Worm (Caenorhabditis elegans) whole organism, L4 larva: Measurements from ENCODE around the gene sra-6.

Experiments used
- D1046.2 ChIP-seq: fragments of 200-800 bp; sonication (Bioruptor generic); IDR thresholded peaks from 2 replicates; pipeline ENCODE4 v1.3.6; 2022; ENCODE audit warnings: missing genetic modification characterization, missing compliant biosample characterization
- F37D6.2 ChIP-seq: sonication (generic microtip); optimal IDR thresholded peaks from 2 replicates; lab custom pipeline; 2016; ENCODE audit warnings: mild to moderate bottlenecking, missing genetic modification characterization, missing compliant biosample characterization
- F44E2.7 ChIP-seq: fragments of 200-800 bp; sonication (Bioruptor generic); IDR thresholded peaks from 2 replicates; pipeline ENCODE4 v2.1.2; 2022; ENCODE audit warnings: missing genetic modification characterization, missing compliant biosample characterization
- F49E8.2 ChIP-seq: sonication (generic microtip); optimal IDR thresholded peaks from 2 replicates; lab custom pipeline; 2016; ENCODE audit warnings: missing compliant biosample characterization, mild to moderate bottlenecking, missing genetic modification characterization, borderline replicate concordance
- T20F7.1 ChIP-seq: fragments of 200-800 bp; sonication (Bioruptor generic); optimal IDR thresholded peaks from 2 replicates; lab custom pipeline; 2018; ENCODE audit warnings: mild to moderate bottlenecking, missing genetic modification characterization, missing compliant biosample characterization
- Y105C5A.15 ChIP-seq: fragments of 200-800 bp; sonication (Bioruptor generic); IDR thresholded peaks from 2 replicates; pipeline ENCODE4 v1.3.6; 2022; ENCODE audit warnings: missing genetic modification characterization, missing compliant biosample characterization
- Y5F2A.4 ChIP-seq: fragments of 200-800 bp; sonication (Bioruptor generic); optimal IDR thresholded peaks from 2 replicates; lab custom pipeline; 2018; ENCODE audit warnings: mild to moderate bottlenecking, missing genetic modification characterization, missing compliant biosample characterization
- ZK337.2 ChIP-seq: fragments of 200-800 bp; sonication (Bioruptor generic); IDR thresholded peaks from 2 replicates; pipeline ENCODE4 v1.3.6; 2022; ENCODE audit warnings: missing genetic modification reagents, missing genetic modification characterization, missing compliant biosample characterization
- aha-1 ChIP-seq: fragments of 150-350 bp; peaks from one replicate; lab custom pipeline; 2014; ENCODE audit warnings: missing biosample characterization, missing genetic modification characterization
- aly-2 ChIP-seq: sonication (generic microtip); optimal IDR thresholded peaks from 2 replicates; lab custom pipeline; 2018; ENCODE audit warnings: missing biosample characterization, missing genetic modification characterization
- ceh-20 ChIP-seq: fragments of 200-800 bp; sonication (Bioruptor generic); IDR thresholded peaks from 2 replicates; pipeline ENCODE4 v1.3.6; 2022; ENCODE audit warnings: missing genetic modification reagents, missing genetic modification characterization, missing compliant biosample characterization
- ceh-82 ChIP-seq: sonication (generic microtip); optimal IDR thresholded peaks from 2 replicates; lab custom pipeline; 2017; ENCODE audit warnings: missing biosample characterization, missing genetic modification characterization
- ctbp-1 ChIP-seq: fragments of 200-800 bp; sonication (Bioruptor generic); IDR thresholded peaks from 2 replicates; pipeline ENCODE4 v1.3.6; 2022; ENCODE audit warnings: missing genetic modification reagents, missing genetic modification characterization, missing compliant biosample characterization
- daf-19 ChIP-seq: fragments of 200-800 bp; sonication (Bioruptor generic); conservative IDR thresholded peaks from 2 replicates; pipeline ENCODE4 v1.3.6; 2022; ENCODE audit warnings: missing genetic modification characterization, missing compliant biosample characterization
- dmd-6 ChIP-seq: fragments of 200-800 bp; sonication (Bioruptor generic); IDR thresholded peaks from 2 replicates; pipeline ENCODE4 v1.3.6; 2022; ENCODE audit warnings: missing genetic modification reagents, missing genetic modification characterization, missing compliant biosample characterization
- dmd-9 ChIP-seq: fragments of 200-800 bp; sonication (Bioruptor generic); IDR thresholded peaks from 2 replicates; pipeline ENCODE4 v1.3.6; 2022; ENCODE audit warnings: missing genetic modification reagents, missing genetic modification characterization, missing compliant biosample characterization
- dpl-1 ChIP-seq: fragments of 150-350 bp; optimal IDR thresholded peaks from 2 replicates; lab custom pipeline; 2014; ENCODE audit warnings: missing biosample characterization, missing genetic modification reagents, missing genetic modification characterization
- dve-1 ChIP-seq: sonication (generic microtip); optimal IDR thresholded peaks from 2 replicates; lab custom pipeline; 2017; ENCODE audit warnings: antibody characterized with exemption, mild to moderate bottlenecking, missing genetic modification characterization, missing compliant biosample characterization; ENCODE audit not compliant: insufficient read depth
- fos-1 ChIP-seq: fragments of 150-350 bp; optimal IDR thresholded peaks from 2 replicates; lab custom pipeline; 2014; ENCODE audit warnings: missing biosample characterization, missing genetic modification characterization
- hlh-11 ChIP-seq: fragments of 200-800 bp; sonication (Bioruptor generic); optimal IDR thresholded peaks from 2 replicates; lab custom pipeline; 2018; ENCODE audit warnings: mild to moderate bottlenecking, missing genetic modification characterization, missing compliant biosample characterization
- hlh-30 ChIP-seq: sonication (generic microtip); optimal IDR thresholded peaks from 2 replicates; lab custom pipeline; 2017; ENCODE audit warnings: antibody characterized with exemption, mild to moderate bottlenecking, missing genetic modification characterization, missing compliant biosample characterization; ENCODE audit not compliant: insufficient read depth
- hmg-1.1 ChIP-seq: fragments of 200-800 bp; sonication (Bioruptor generic); IDR thresholded peaks from 2 replicates; pipeline ENCODE4 v1.3.6; 2022; ENCODE audit warnings: missing genetic modification reagents, missing genetic modification characterization, missing compliant biosample characterization
- jun-1 ChIP-seq: fragments of 150-350 bp; optimal IDR thresholded peaks from 2 replicates; lab custom pipeline; 2014; ENCODE audit warnings: missing biosample characterization, missing genetic modification reagents, missing genetic modification characterization
- lim-7 ChIP-seq: fragments of 200-800 bp; sonication (Bioruptor generic); IDR thresholded peaks from 2 replicates; pipeline ENCODE4 v1.3.6; 2022; ENCODE audit warnings: missing genetic modification characterization, missing compliant biosample characterization
- lin-29 ChIP-seq: fragments of 200-800 bp; sonication (Bioruptor generic); IDR thresholded peaks from 2 replicates; pipeline ENCODE4 v1.3.6; 2022; ENCODE audit warnings: missing genetic modification reagents, missing genetic modification characterization, missing compliant biosample characterization
- lir-3 ChIP-seq: sonication (generic microtip); optimal IDR thresholded peaks from 2 replicates; lab custom pipeline; 2016; ENCODE audit warnings: mild to moderate bottlenecking, missing genetic modification characterization, missing compliant biosample characterization
- lsy-2 ChIP-seq, 2 experiments: fragments of 150-350 bp in 1 of 2; sonication (generic microtip) in 1 of 2; optimal IDR thresholded peaks; 2 replicates each; lab custom pipeline; 2014 to 2017; ENCODE audit warnings: missing biosample characterization in 2 of 2, missing genetic modification characterization in 2 of 2
- madf-9 ChIP-seq: fragments of 200-800 bp; sonication (Bioruptor generic); conservative IDR thresholded peaks from 2 replicates; pipeline ENCODE4 v1.3.6; 2022; ENCODE audit warnings: missing genetic modification reagents, missing genetic modification characterization, missing compliant biosample characterization
- mdt-29 ChIP-seq: fragments of 200-800 bp; sonication (Bioruptor generic); IDR thresholded peaks from 2 replicates; pipeline ENCODE4 v1.3.6; 2022; ENCODE audit warnings: missing genetic modification reagents, missing genetic modification characterization, missing compliant biosample characterization
- mes-2 ChIP-seq: sonication (generic microtip); optimal IDR thresholded peaks from 2 replicates; lab custom pipeline; 2016; ENCODE audit warnings: missing genotype, mild to moderate bottlenecking, missing genetic modification characterization, missing compliant biosample characterization; ENCODE audit not compliant: poor library complexity, severe bottlenecking
- nhr-102 ChIP-seq: sonication (generic microtip); optimal IDR thresholded peaks from 2 replicates; lab custom pipeline; 2016; ENCODE audit warnings: mild to moderate bottlenecking, missing genetic modification characterization, moderate library complexity, missing compliant biosample characterization
- nhr-11 ChIP-seq: fragments of 150-350 bp; optimal IDR thresholded peaks from 2 replicates; lab custom pipeline; 2014; ENCODE audit warnings: missing biosample characterization, missing genetic modification characterization
- nhr-237 ChIP-seq: sonication (generic microtip); optimal IDR thresholded peaks from 2 replicates; lab custom pipeline; 2017; ENCODE audit warnings: missing biosample characterization, missing genetic modification characterization
- nhr-28 ChIP-seq: fragments of 150-350 bp; optimal IDR thresholded peaks from 2 replicates; lab custom pipeline; 2014; ENCODE audit warnings: missing biosample characterization, missing genetic modification characterization
- nhr-41 ChIP-seq: fragments of 200-800 bp; sonication (Bioruptor generic); IDR thresholded peaks from 2 replicates; pipeline ENCODE4 v1.3.6; 2022; ENCODE audit warnings: missing genetic modification reagents, missing genetic modification characterization, missing compliant biosample characterization
- nhr-48 ChIP-seq: sonication (generic microtip); optimal IDR thresholded peaks from 2 replicates; lab custom pipeline; 2016; ENCODE audit warnings: mild to moderate bottlenecking, missing genetic modification characterization, missing compliant biosample characterization
- rbr-2 ChIP-seq: sonication (generic microtip); optimal IDR thresholded peaks from 2 replicates; lab custom pipeline; 2016; ENCODE audit warnings: missing genotype, missing genetic modification characterization, missing compliant biosample characterization
- saeg-2 ChIP-seq: fragments of 200-800 bp; sonication (Bioruptor generic); IDR thresholded peaks from 2 replicates; pipeline ENCODE4 v1.3.6; 2022; ENCODE audit warnings: missing genetic modification reagents, missing genetic modification characterization, missing compliant biosample characterization
- set-16 ChIP-seq: fragments of 200-800 bp; sonication (Bioruptor generic); IDR thresholded peaks from 2 replicates; pipeline ENCODE4 v1.3.6; 2022; ENCODE audit warnings: missing genetic modification reagents, missing genetic modification characterization, missing compliant biosample characterization
- spr-1 ChIP-seq: sonication (generic microtip); optimal IDR thresholded peaks from 2 replicates; lab custom pipeline; 2016; ENCODE audit warnings: mild to moderate bottlenecking, missing genetic modification characterization, missing compliant biosample characterization
- unc-39 ChIP-seq: sonication (generic microtip); optimal IDR thresholded peaks from 2 replicates; lab custom pipeline; 2017; ENCODE audit warnings: missing biosample characterization, missing genetic modification characterization
- unc-62 ChIP-seq, 3 experiments: fragments of 150-350 bp in 1 of 3; sonication (generic microtip); optimal IDR thresholded peaks in 2 of 3; peaks in 1 of 3; 1 replicate in 1 of 3; 2 replicates in 2 of 3; lab custom pipeline; 2014 to 2017; ENCODE audit warnings: missing biosample characterization in 3 of 3, missing genetic modification characterization in 3 of 3, missing genetic modification reagents in 3 of 3, missing genotype in 1 of 3
- zip-2 ChIP-seq: fragments of 150-350 bp; optimal IDR thresholded peaks from 2 replicates; lab custom pipeline; 2014; ENCODE audit warnings: missing biosample characterization, missing genetic modification characterization
- ztf-7 ChIP-seq: fragments of 150-350 bp; optimal IDR thresholded peaks from 2 replicates; lab custom pipeline; 2014; ENCODE audit warnings: missing biosample characterization, missing genetic modification characterization

sra-6 gene

DNA sequence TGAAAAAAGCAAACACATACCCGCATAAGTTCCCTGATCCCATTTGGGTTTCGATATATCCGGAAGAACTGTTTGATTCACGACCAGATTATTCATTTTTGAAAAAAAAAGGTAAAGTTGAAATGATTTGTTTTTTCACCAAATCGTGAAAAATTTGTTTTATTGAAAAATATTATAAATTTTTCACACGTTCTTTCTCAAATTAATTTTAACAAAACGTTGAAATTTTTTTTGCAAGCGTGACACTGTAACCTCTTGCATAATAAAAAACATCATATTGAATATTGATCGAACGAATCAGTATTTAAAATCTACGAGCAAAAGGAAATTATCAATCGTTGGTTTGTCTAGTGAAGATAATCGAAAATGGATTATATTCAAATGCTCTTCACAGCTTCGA is 31.8 kb downstream of the sra-6 start, which contains the start of the genes sfxn-1.1 and AH6.3:
TSS of gene sfxn-1.1 (minus strand) at position 101 of the 400 bp plus-strand sequence.
TSS of gene AH6.3 (plus strand) at position 275 of the 400 bp plus-strand sequence.
- TF ChIP-seq madf-9 (no peak), set-16 (GFP tag; lab: Robert Waterston, UW) (no peak)

DNA sequence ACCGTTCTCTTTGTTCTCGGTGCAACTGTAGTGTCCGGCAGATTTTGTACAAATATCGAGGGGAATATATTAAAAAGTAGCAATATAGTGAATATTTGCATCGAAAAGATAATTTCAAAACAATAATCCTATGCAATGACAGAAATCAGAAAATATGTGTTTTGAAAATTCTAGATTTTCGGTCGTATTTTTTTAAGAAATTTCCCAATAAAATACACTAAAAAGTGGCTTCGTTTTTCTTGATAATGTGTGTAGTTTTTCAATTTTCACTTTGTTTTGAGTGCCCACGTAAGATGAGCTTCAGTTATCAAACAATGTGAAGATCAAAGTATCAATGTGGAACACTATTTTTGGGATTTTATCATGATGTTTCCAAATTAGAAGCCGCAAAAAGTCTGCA is 33.8 kb downstream of the sra-6 start, which contains the start of gene gcy-1:
TSS of gene gcy-1 (minus strand) at position 101 of the 400 bp plus-strand sequence.
- TF ChIP-seq nhr-41 (GFP tag; lab: Robert Waterston, UW), result no peak
- TF ChIP-seq set-16 (GFP tag; lab: Robert Waterston, UW), result no peak
- no peak for TF ChIP-seq nhr-237 (tag; lab: Kevin White, UChicago)
- no peak for TF ChIP-seq nhr-28 (tag; lab: Kevin White, UChicago)
- TF ChIP-seq nhr-102 (tag; lab: Kevin White, UChicago), result no peak
- no peak for TF ChIP-seq ctbp-1 (GFP tag; lab: Robert Waterston, UW)
- TF ChIP-seq madf-9, result no peak
- TF ChIP-seq dve-1 (tag; lab: Kevin White, UChicago), result no peak
- no peak for TF ChIP-seq ztf-7 (tag; lab: Kevin White, UChicago)
- TF ChIP-seq D1046.2 (GFP tag; lab: Robert Waterston, UW), result no peak
- no peak for TF ChIP-seq aly-2 (tag; lab: Kevin White, UChicago)

DNA sequence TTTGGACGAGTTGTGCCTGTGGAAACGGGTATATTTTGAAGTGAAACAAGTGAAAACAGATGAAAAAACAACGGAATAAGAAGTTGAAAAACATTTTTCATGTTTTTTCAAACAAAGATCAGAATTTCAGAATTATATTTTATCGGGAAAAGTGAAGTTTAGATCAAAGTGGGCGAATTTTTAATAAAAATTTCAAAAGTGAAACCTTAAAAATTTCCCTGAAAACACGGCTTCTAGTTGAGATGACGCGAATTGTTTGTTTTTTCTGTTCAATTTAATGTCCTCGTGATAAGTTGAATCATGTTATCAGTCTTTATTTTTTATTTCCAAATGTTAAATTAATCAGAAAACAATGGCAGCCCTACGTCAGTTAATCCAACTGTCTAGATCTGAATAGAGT is 43.4 kb downstream of the sra-6 start, which contains the start of gene gcy-3:
TSS of gene gcy-3 (minus strand) at position 101 of the 400 bp plus-strand sequence.
- no peak for TF ChIP-seq ZK337.2 (GFP tag; lab: Robert Waterston, UW)
- TF ChIP-seq lim-7 (GFP tag; lab: Robert Waterston, UW), result no peak
- no peak for TF ChIP-seq Y5F2A.4 (GFP tag; lab: Kevin White, UChicago)
- no peak for TF ChIP-seq ceh-20 (GFP tag; lab: Robert Waterston, UW)
- peak in 1 of 2 experiments; percentile 35 for TF ChIP-seq unc-62 (GFP tag; optimal IDR thresholded peaks at IDR 0.05 in 1 of 2; lab: Kevin White, UChicago)
- no peak for TF ChIP-seq unc-62 (tag; optimal IDR thresholded peaks at IDR 0.05; lab: Kevin White, UChicago)

DNA sequence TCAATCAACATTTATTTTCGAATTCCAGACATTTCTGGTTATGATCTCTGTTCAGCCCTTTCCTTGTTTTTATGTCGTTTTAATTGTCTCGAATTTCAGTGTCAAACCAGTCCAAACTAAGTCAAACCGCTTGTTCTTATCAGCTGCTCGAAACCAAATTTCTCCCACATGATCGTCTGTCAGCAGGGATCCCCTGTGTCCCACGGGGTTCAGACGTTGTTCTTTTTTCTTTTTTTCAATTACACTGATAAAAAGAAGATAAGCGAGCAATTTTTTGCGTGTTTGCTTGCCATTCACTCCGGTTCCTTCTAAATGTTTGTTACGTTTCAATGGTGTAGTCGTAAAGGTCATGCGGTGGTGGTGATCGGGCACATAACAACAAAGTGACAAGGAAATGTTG is 48.7 kb downstream of the sra-6 start:
- no peak for TF ChIP-seq jun-1 (tag; lab: Kevin White, UChicago)
- TF ChIP-seq hmg-1.1 (GFP tag; lab: Robert Waterston, UW), result no peak
- TF ChIP-seq rbr-2, result no peak
- TF ChIP-seq fos-1 (tag; lab: Kevin White, UChicago), result no peak
- TF ChIP-seq F49E8.2, result no peak
- no peak for TF ChIP-seq Y105C5A.15
- no peak for TF ChIP-seq ceh-82 (tag; lab: Kevin White, UChicago)
- no peak for TF ChIP-seq dmd-9 (GFP tag; lab: Robert Waterston, UW)
- peak; percentile 87 for TF ChIP-seq hlh-11
- TF ChIP-seq dve-1 (tag; lab: Kevin White, UChicago), result peak; percentile 91
- TF ChIP-seq hlh-30 (tag; lab: Kevin White, UChicago), result peak; percentile 85
- no peak for TF ChIP-seq unc-39
- TF ChIP-seq T20F7.1, result peak; percentile 12
- no peak for TF ChIP-seq dpl-1 (GFP tag; lab: Kevin White, UChicago)
- 0 out of 2 replicates have a peak, but pooled peaks have one; percentile 30 for TF ChIP-seq saeg-2
- TF ChIP-seq spr-1 (tag; lab: Kevin White, UChicago), result no peak
- TF ChIP-seq F37D6.2, result no peak
- peak; percentile 91 for TF ChIP-seq dmd-6
- peak; percentile 35 for TF ChIP-seq aha-1
- TF ChIP-seq lsy-2 (tag; optimal IDR thresholded peaks at IDR 0.05; lab: Kevin White, UChicago), result no peak
- no peak for TF ChIP-seq nhr-237 (tag; lab: Kevin White, UChicago)
- no peak for TF ChIP-seq ctbp-1 (GFP tag; lab: Robert Waterston, UW)
- no peak for TF ChIP-seq F44E2.7
- no peak for TF ChIP-seq daf-19
- TF ChIP-seq nhr-48 (tag; lab: Kevin White, UChicago), result peak; percentile 66
- TF ChIP-seq lir-3 (tag; lab: Kevin White, UChicago), result no peak
- TF ChIP-seq nhr-11 (tag; lab: Kevin White, UChicago), result peak; percentile 72
- TF ChIP-seq set-16 (GFP tag; lab: Robert Waterston, UW), result no peak
- no peak for TF ChIP-seq zip-2 (tag; lab: Kevin White, UChicago)
- TF ChIP-seq mes-2 (tag; lab: Kevin White, UChicago), result no peak
- no peak for TF ChIP-seq lin-29
- TF ChIP-seq mdt-29, result peak; percentile 61; the same call in 1 of the 2 replicates
- TF ChIP-seq ztf-7 (tag; lab: Kevin White, UChicago), result no peak
